Fruit fly (Drosophila melanogaster) whole organism, prepupa: ENCODE measurements around the gene Msp300.

Experiments used
- Blimp-1 ChIP-seq: fragments of 200-800 bp; sonication (Bioruptor generic); optimal IDR thresholded peaks from 3 replicates; lab custom pipeline; 2017; ENCODE audit warnings: missing biosample characterization, missing genetic modification characterization, mild to moderate bottlenecking, moderate library complexity, missing genetic modification reagents
- CG10631 ChIP-seq: fragments of 200-800 bp; sonication (Bioruptor generic); optimal IDR thresholded peaks from 2 replicates; lab custom pipeline; 2016; ENCODE audit warnings: missing biosample characterization, missing genetic modification characterization
- CG10669 ChIP-seq: fragments of 200-800 bp; sonication (Bioruptor generic); optimal IDR thresholded peaks from 3 replicates; lab custom pipeline; 2018; ENCODE audit warnings: missing biosample characterization, mild to moderate bottlenecking, missing genetic modification characterization, moderate library complexity
- CG11294 ChIP-seq: fragments of 200-800 bp; sonication (Bioruptor generic); IDR thresholded peaks from 2 replicates; pipeline ENCODE4 v1.3.6; 2022; ENCODE audit warnings: missing biosample characterization, missing genetic modification characterization
- CG15336 ChIP-seq: fragments of 200-800 bp; sonication (Bioruptor generic); IDR thresholded peaks from 2 replicates; pipeline ENCODE4 v1.3.6; 2022; ENCODE audit warnings: missing biosample characterization, missing genetic modification characterization
- CG1621 ChIP-seq: fragments of 200-800 bp; sonication (Bioruptor generic); optimal IDR thresholded peaks from 3 replicates; lab custom pipeline; 2018; ENCODE audit warnings: missing biosample characterization, mild to moderate bottlenecking, missing genetic modification characterization
- CG16779 ChIP-seq: fragments of 200-800 bp; sonication (Bioruptor generic); optimal IDR thresholded peaks from 3 replicates; lab custom pipeline; 2017; ENCODE audit warnings: missing biosample characterization, mild to moderate bottlenecking, missing genetic modification characterization
- CG31627 ChIP-seq: fragments of 200-800 bp; sonication (Bioruptor generic); optimal IDR thresholded peaks from 3 replicates; lab custom pipeline; 2016; ENCODE audit warnings: missing biosample characterization, missing genetic modification characterization
- CG32006 ChIP-seq: fragments of 200-800 bp; sonication (Bioruptor generic); optimal IDR thresholded peaks from 3 replicates; lab custom pipeline; 2017; ENCODE audit warnings: missing biosample characterization, mild to moderate bottlenecking, missing genetic modification characterization
- CG34406 ChIP-seq: fragments of 200-800 bp; sonication (Bioruptor generic); optimal IDR thresholded peaks from 3 replicates; lab custom pipeline; 2016; ENCODE audit warnings: missing biosample characterization, missing genetic modification characterization
- CG3919 ChIP-seq: fragments of 200-800 bp; sonication (Bioruptor generic); optimal IDR thresholded peaks from 3 replicates; lab custom pipeline; 2016; ENCODE audit warnings: missing biosample characterization, missing genetic modification characterization
- CG4318 ChIP-seq: fragments of 200-800 bp; sonication (Bioruptor generic); optimal IDR thresholded peaks from 3 replicates; lab custom pipeline; 2017; ENCODE audit warnings: missing biosample characterization, mild to moderate bottlenecking, missing genetic modification characterization
- CG6163 ChIP-seq: fragments of 200-800 bp; sonication (Bioruptor generic); IDR thresholded peaks from 3 replicates; pipeline ENCODE4 v1.3.6; 2022; ENCODE audit warnings: missing biosample characterization, missing genetic modification characterization
- CG6276 ChIP-seq: fragments of 200-800 bp; sonication (Bioruptor generic); optimal IDR thresholded peaks from 2 replicates; lab custom pipeline; 2017; ENCODE audit warnings: missing biosample characterization, mild to moderate bottlenecking, missing genetic modification characterization
- CG6792 ChIP-seq: fragments of 200-800 bp; sonication (Bioruptor generic); optimal IDR thresholded peaks from 3 replicates; lab custom pipeline; 2016; ENCODE audit warnings: missing biosample characterization, missing genetic modification characterization
- CG7368 ChIP-seq: fragments of 200-800 bp; sonication (Bioruptor generic); optimal IDR thresholded peaks from 3 replicates; lab custom pipeline; 2016; ENCODE audit warnings: missing biosample characterization, missing genetic modification characterization
- CG8119 ChIP-seq: fragments of 200-800 bp; sonication (Bioruptor generic); IDR thresholded peaks from 3 replicates; pipeline ENCODE4 v1.3.6; 2022; ENCODE audit warnings: missing biosample characterization, missing genetic modification characterization
- CG8319 ChIP-seq: fragments of 200-800 bp; sonication (Bioruptor generic); optimal IDR thresholded peaks from 3 replicates; lab custom pipeline; 2016; ENCODE audit warnings: missing biosample characterization, missing genetic modification characterization
- CG8632 ChIP-seq: fragments of 200-800 bp; sonication (Bioruptor generic); optimal IDR thresholded peaks from 3 replicates; lab custom pipeline; 2016; ENCODE audit warnings: missing biosample characterization, missing genetic modification characterization
- Eip75B ChIP-seq: fragments of 200-800 bp; sonication (Bioruptor generic); optimal IDR thresholded peaks from 3 replicates; lab custom pipeline; 2016; ENCODE audit warnings: missing biosample characterization, missing genetic modification characterization
- Eip93F ChIP-seq: fragments of 200-800 bp; sonication (Bioruptor generic); optimal IDR thresholded peaks from 2 replicates; lab custom pipeline; 2016; ENCODE audit warnings: missing biosample characterization, mild to moderate bottlenecking, missing genetic modification characterization
- Ets21C ChIP-seq: fragments of 200-800 bp; sonication (Bioruptor generic); optimal IDR thresholded peaks from 3 replicates; lab custom pipeline; 2016; ENCODE audit warnings: missing biosample characterization, missing genetic modification characterization
- Ets96B ChIP-seq: fragments of 200-800 bp; optimal IDR thresholded peaks from 2 replicates; lab custom pipeline; 2019; ENCODE audit warnings: missing biosample characterization, mild to moderate bottlenecking, missing genetic modification characterization, moderate library complexity
- Gug ChIP-seq: fragments of 200-800 bp; sonication (Bioruptor generic); IDR thresholded peaks from 2 replicates; pipeline ENCODE4 v1.3.6; 2022; ENCODE audit warnings: missing biosample characterization, missing genetic modification characterization
- Hr38 ChIP-seq: sonication (Bioruptor generic); optimal IDR thresholded peaks from 2 replicates; lab custom pipeline; 2016; ENCODE audit warnings: missing biosample characterization, missing genetic modification characterization
- Hr39 ChIP-seq: fragments of 200-800 bp; sonication (Bioruptor generic); optimal IDR thresholded peaks from 2 replicates; lab custom pipeline; 2016; ENCODE audit warnings: missing biosample characterization, missing genetic modification characterization
- Hr4 ChIP-seq: fragments of 200-800 bp; sonication (Bioruptor generic); optimal IDR thresholded peaks from 3 replicates; lab custom pipeline; 2016; ENCODE audit warnings: missing biosample characterization, missing genetic modification characterization
- Lpt ChIP-seq: fragments of 200-800 bp; sonication (Bioruptor generic); optimal IDR thresholded peaks from 3 replicates; lab custom pipeline; 2016; ENCODE audit warnings: missing biosample characterization, missing genetic modification characterization
- OdsH ChIP-seq: fragments of 200-800 bp; sonication (Bioruptor generic); optimal IDR thresholded peaks from 3 replicates; lab custom pipeline; 2016; ENCODE audit warnings: missing biosample characterization, missing genetic modification characterization
- Smox ChIP-seq: fragments of 200-800 bp; sonication (Bioruptor generic); optimal IDR thresholded peaks from 3 replicates; lab custom pipeline; 2016; ENCODE audit warnings: missing biosample characterization, missing genetic modification characterization
- Sox102F ChIP-seq: fragments of 200-800 bp; sonication (Bioruptor generic); optimal IDR thresholded peaks from 2 replicates; lab custom pipeline; 2016; ENCODE audit warnings: missing biosample characterization, mild to moderate bottlenecking, missing genetic modification characterization
- Sox14 ChIP-seq: fragments of 200-800 bp; sonication (Bioruptor generic); optimal IDR thresholded peaks from 3 replicates; lab custom pipeline; 2016; ENCODE audit warnings: missing biosample characterization, missing genetic modification characterization
- Sox15 ChIP-seq: fragments of 200-800 bp; sonication (Bioruptor generic); optimal IDR thresholded peaks from 3 replicates; lab custom pipeline; 2016; ENCODE audit warnings: missing biosample characterization, missing genetic modification characterization
- cyc ChIP-seq: fragments of 200-800 bp; sonication (Bioruptor generic); optimal IDR thresholded peaks from 3 replicates; lab custom pipeline; 2016; ENCODE audit warnings: missing biosample characterization, missing genetic modification characterization
- dac ChIP-seq: fragments of 200-800 bp; sonication (Bioruptor generic); optimal IDR thresholded peaks from 2 replicates; lab custom pipeline; 2017; ENCODE audit warnings: missing biosample characterization, mild to moderate bottlenecking, missing genetic modification characterization
- dsx ChIP-seq: fragments of 200-800 bp; optimal IDR thresholded peaks from 3 replicates; lab custom pipeline; 2019; ENCODE audit warnings: missing biosample characterization, mild to moderate bottlenecking, missing genetic modification characterization, moderate library complexity; ENCODE audit not compliant: poor library complexity, severe bottlenecking
- eg ChIP-seq: fragments of 200-800 bp; sonication (Bioruptor generic); IDR thresholded peaks from 3 replicates; pipeline ENCODE4 v1.3.6; 2022; ENCODE audit warnings: missing biosample characterization, missing genetic modification characterization
- esn ChIP-seq: fragments of 200-800 bp; sonication (Bioruptor generic); optimal IDR thresholded peaks from 2 replicates; lab custom pipeline; 2016; ENCODE audit warnings: missing biosample characterization, mild to moderate bottlenecking, missing genetic modification characterization, moderate library complexity
- fkh ChIP-seq: fragments of 200-800 bp; sonication (Bioruptor generic); optimal IDR thresholded peaks from 3 replicates; lab custom pipeline; 2017; ENCODE audit warnings: missing biosample characterization, mild to moderate bottlenecking, missing genetic modification characterization, moderate library complexity
- lz ChIP-seq: fragments of 200-800 bp; sonication (Bioruptor generic); optimal IDR thresholded peaks from 3 replicates; lab custom pipeline; 2016; ENCODE audit warnings: missing biosample characterization, missing genetic modification characterization
- net ChIP-seq: fragments of 200-800 bp; sonication (Bioruptor generic); optimal IDR thresholded peaks from 3 replicates; lab custom pipeline; 2016; ENCODE audit warnings: missing biosample characterization, missing genetic modification characterization
- pdm3 ChIP-seq: fragments of 200-800 bp; sonication (Bioruptor generic); optimal IDR thresholded peaks from 3 replicates; lab custom pipeline; 2016; ENCODE audit warnings: missing biosample characterization, missing genetic modification characterization
- salr ChIP-seq, 2 experiments: fragments of 200-800 bp; sonication (Bioruptor generic); optimal IDR thresholded peaks; 3 replicates each; lab custom pipeline; 2016 to 2018; ENCODE audit warnings: missing biosample characterization in 2 of 2, missing genetic modification characterization in 2 of 2, mild to moderate bottlenecking in 1 of 2
- spab ChIP-seq: fragments of 200-800 bp; sonication (Bioruptor generic); optimal IDR thresholded peaks from 2 replicates; lab custom pipeline; 2017; ENCODE audit warnings: missing biosample characterization, mild to moderate bottlenecking, missing genetic modification characterization, missing genetic modification reagents
- topi ChIP-seq: fragments of 200-800 bp; sonication (Bioruptor generic); optimal IDR thresholded peaks from 3 replicates; lab custom pipeline; 2016; ENCODE audit warnings: missing biosample characterization, missing genetic modification characterization
- vri ChIP-seq: fragments of 200-800 bp; sonication (Bioruptor generic); optimal IDR thresholded peaks from 3 replicates; lab custom pipeline; 2016; ENCODE audit warnings: missing biosample characterization, mild to moderate bottlenecking, missing genetic modification characterization

Gene Msp300

dm6 chr2L:5223317-5223716, 122.6 kb downstream of the Msp300 start:
- TF ChIP-seq CG6276 (GFP tag; lab: Kevin White, UChicago): no peak
- TF ChIP-seq fkh: no peak
- TF ChIP-seq CG3919 (GFP tag; lab: Kevin White, UChicago): no peak
- no peak for TF ChIP-seq CG6792 (GFP tag; lab: Kevin White, UChicago)
- no peak for TF ChIP-seq Lpt
- no peak for TF ChIP-seq Ets96B (tag; lab: Kevin White, UChicago)
- TF ChIP-seq CG31627 (GFP tag; lab: Kevin White, UChicago): no peak
- TF ChIP-seq Hr38 (GFP tag; lab: Kevin White, UChicago): no peak
- no peak for TF ChIP-seq CG10631 (GFP tag; lab: Kevin White, UChicago)
- no peak for TF ChIP-seq dac (GFP tag; lab: Kevin White, UChicago)

- TF ChIP-seq eg (GFP tag; lab: Robert Waterston, UW) (0 out of 3 replicates have a peak, but pooled peaks have one; percentile 18), CG11294 (GFP tag; lab: Robert Waterston, UW) (0 out of 2 replicates have a peak, but pooled peaks have one; percentile 19), Hr38 (GFP tag; lab: Kevin White, UChicago) (no peak), Smox (no peak)
Observed at dm6 chr2L:5224724-5225319, 124.1 kb downstream of the Msp300 start.

DNA sequence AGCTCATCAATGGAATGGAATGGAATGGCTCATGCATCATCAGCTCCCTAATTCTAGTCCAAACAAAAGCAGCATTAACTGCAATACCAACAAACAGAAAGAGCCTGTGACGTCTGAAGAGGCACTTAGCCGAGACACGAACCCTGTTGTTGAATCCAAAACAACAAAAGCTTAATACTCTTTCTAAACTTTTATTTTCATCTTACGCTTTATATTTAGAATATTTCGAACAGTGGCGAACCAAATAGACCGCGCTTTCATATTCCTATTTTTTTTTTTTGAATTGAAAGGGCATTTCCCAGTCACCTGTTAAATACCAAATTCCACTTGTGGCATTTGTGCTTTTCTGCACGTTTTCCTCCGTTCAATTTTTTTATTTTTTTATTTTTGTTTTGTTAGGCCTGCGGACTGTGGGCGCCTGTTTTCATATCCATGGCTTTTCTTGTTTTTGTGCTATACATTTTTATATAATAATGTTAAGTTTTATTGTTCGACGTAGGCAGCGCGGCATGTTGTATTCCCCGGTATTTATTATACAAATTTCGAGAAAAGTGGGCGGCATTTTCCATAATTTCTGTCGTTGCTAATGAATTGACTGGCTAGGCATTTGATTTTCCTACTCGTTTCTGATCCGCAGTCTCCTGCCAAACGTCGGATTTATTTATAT, 125.0 kb downstream of the Msp300 start:
- TF ChIP-seq CG6792 (GFP tag; lab: Kevin White, UChicago) (peak; percentile 7), esn (GFP tag; lab: Kevin White, UChicago) (peak; percentile 53), OdsH (peak; percentile 55), lz (GFP tag; lab: Kevin White, UChicago) (peak; percentile 40), CG16779 (no peak), CG7368 (GFP tag; lab: Kevin White, UChicago) (no peak), salr (GFP tag; optimal IDR thresholded peaks at IDR 0.05; lab: Kevin White, UChicago) (peak in 1 of 2 experiments; percentile 4), Hr39 (GFP tag; lab: Kevin White, UChicago) (no peak), Gug (GFP tag; lab: Robert Waterston, UW) (peak; percentile 57), topi (GFP tag; lab: Kevin White, UChicago) (peak; percentile 28), cyc (GFP tag; lab: Kevin White, UChicago) (peak; percentile 27), Sox14 (peak; percentile 34), CG6276 (GFP tag; lab: Kevin White, UChicago) (peak; percentile 32), Ets21C (GFP tag; lab: Kevin White, UChicago) (peak; percentile 9), CG15336 (GFP tag; lab: Robert Waterston, UW) (peak; percentile 84), spab (GFP tag; lab: Kevin White, UChicago) (no peak), vri (GFP tag; lab: Kevin White, UChicago) (peak; percentile 12), Eip75B (no peak), CG34406 (GFP tag; lab: Kevin White, UChicago) (no peak), eg (GFP tag; lab: Robert Waterston, UW) (peak; percentile 86), CG32006 (GFP tag; lab: Kevin White, UChicago) (peak; percentile 64), CG6163 (GFP tag; lab: Robert Waterston, UW) (peak; percentile 66; the same call in 2 of the 3 replicates), Blimp-1 (no peak), CG4318 (GFP tag; lab: Kevin White, UChicago) (peak; percentile 26), Hr38 (GFP tag; lab: Kevin White, UChicago) (no peak), pdm3 (GFP tag; lab: Kevin White, UChicago) (peak; percentile 49), Sox102F (GFP tag; lab: Kevin White, UChicago) (peak; percentile 6), CG10669 (no peak), Ets96B (tag; lab: Kevin White, UChicago) (no peak), Sox15 (GFP tag; lab: Kevin White, UChicago) (no peak), Eip93F (no peak), CG8119 (GFP tag; lab: Robert Waterston, UW) (peak; percentile 79), Hr4 (GFP tag; lab: Kevin White, UChicago) (peak; percentile 75), net (peak; percentile 26), CG8319 (no peak), CG8632 (GFP tag; lab: Kevin White, UChicago) (no peak), dsx (no peak), CG1621 (tag; lab: Kevin White, UChicago) (no peak)
